Worm (Caenorhabditis elegans) whole organism, dauer: ENCODE data around the gene aly-1.

Source experiments
- unc-62 ChIP-seq: sonication (generic microtip); optimal IDR thresholded peaks from 2 replicates; lab custom pipeline; 2017; ENCODE audit warnings: missing biosample characterization, missing genetic modification reagents, missing genetic modification characterization

The aly-1 gene

DNA sequence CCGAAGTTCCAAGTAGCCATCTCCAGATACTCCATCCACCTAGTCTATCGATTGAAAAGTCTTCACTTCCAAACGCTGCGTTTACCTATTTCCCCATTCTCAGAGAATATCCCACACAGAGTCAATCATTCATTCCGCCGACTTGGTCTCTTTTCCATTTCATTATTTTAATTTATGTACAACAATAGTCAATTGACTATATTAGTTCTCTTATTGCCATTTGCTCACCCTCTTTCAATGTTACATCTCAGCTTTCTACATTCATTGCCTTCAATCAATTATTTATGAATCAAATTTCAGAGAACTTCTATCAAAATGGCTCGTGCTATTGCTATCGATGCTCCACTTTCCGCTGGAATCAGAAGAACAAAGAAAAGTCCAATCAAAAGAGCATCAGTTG is at the start of gene aly-1:
aly-1 (plus strand) TSS at position 301 of the 400 bp plus-strand sequence.
- no peak for TF ChIP-seq unc-62 (GFP tag; lab: Kevin White, UChicago)

DNA sequence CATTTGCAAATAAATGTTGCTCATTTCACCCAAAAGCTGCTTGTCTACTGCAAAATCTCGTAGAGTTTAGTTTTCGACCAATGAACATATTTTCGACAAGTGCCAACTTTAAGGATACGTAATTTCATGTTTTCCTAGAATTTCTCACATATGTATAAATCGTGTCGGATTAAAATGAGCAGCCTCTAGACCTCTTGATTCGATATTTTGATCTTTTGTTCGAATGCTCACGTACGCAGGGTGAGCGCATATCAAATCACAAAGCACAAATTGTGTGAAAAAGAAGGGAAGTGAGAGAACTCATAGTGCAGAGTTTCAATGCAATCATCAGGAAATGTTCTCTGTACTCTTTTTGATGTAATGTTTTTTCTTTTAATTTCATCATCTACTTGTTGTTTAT is 45.2 kb upstream of the aly-1 start:
- TF ChIP-seq unc-62 (GFP tag; lab: Kevin White, UChicago), result no peak

DNA sequence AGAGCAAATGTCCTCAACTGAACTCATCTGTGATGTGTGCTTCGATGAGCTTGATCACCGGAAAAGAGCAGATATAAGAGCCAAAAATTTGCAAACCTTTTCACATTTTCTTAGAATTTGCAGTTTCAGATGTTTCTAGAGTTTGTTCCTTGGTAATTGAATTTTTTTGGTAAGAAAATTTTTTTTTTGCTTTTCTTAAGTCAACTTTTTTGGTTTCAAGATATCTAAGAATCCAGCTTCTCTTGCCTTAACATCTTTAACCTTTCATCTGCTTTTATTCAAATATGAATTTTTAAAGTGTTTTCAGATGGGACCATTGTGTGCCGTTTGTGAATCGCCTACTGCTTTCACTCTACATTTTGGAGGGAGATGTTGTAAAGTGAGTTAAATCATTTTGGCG is 39.0 kb upstream of the aly-1 start, which contains the start of gene nhr-11:
nhr-11 (plus strand) TSS at position 301 of the 400 bp plus-strand sequence.
- TF ChIP-seq unc-62 (GFP tag; lab: Kevin White, UChicago), result no peak

DNA sequence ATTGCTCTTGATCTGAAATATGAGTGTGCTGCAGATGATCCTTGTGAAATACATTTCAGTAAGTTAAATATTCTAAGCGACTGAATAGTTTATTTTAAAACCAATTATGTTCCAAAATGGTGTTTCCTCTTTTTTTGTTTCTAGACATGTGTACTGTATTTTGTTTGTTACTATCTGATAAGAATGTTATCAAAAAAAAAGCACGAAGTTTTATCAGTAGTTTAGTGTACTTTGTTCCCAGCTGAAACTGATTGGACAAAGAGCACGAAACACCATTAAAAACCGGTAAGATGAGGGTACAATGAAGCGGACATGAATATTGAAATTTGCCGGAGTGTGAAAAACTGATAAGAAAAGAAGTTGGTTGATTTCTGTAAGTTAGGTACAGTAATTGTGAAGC is 38.5 kb upstream of the aly-1 start:
- TF ChIP-seq unc-62 (GFP tag; lab: Kevin White, UChicago), result no peak

DNA sequence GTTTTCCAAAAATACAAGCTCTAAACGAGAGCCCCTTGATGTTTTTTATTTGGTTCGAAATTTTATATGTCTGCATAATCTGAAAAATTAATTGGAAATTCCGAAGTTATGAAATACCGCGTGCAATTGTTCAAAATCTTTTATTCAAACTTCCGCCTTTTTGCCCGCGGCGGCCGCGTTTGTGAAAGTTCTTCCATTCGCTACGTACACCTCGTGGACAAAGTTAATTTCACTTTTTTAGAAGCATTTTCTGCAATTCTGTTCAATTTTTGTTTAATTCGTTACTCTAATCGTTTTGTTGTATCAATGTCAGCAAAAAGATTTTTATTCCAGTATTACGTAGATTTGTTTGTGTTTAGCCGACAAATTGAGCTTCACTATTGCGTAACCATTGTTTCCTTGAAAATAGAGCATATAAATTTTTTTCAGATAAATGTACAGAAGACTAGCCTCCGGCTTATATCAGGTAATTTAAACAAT is 34.4 kb upstream of the aly-1 start, which contains the start of gene mppb-1:
mppb-1 (plus strand) TSS at position 430 of the 480 bp plus-strand sequence.
- no peak for TF ChIP-seq unc-62 (GFP tag; lab: Kevin White, UChicago)

DNA sequence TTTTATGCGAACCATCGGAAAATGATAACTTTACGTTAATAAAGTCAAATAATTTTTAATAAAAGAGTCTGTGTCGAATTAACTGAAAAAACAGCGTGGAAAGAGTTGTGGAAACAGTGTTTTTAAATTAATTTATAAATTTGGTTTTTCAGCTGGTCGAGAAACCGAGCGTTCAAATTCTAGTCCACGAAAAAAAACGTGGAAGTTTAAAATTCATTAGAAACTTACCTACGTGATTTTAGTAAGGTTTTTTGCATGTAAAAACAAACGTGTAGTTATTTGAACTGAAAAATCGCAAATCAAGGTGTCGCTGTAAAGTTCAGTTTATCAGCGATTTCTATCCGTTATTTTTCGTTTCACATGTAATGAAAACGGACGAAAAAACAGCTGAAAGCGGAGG is 30.3 kb upstream of the aly-1 start, which contains the start of gene mans-4:
mans-4 (minus strand) TSS at position 101 of the 400 bp plus-strand sequence.
- no peak for TF ChIP-seq unc-62 (GFP tag; lab: Kevin White, UChicago)

DNA sequence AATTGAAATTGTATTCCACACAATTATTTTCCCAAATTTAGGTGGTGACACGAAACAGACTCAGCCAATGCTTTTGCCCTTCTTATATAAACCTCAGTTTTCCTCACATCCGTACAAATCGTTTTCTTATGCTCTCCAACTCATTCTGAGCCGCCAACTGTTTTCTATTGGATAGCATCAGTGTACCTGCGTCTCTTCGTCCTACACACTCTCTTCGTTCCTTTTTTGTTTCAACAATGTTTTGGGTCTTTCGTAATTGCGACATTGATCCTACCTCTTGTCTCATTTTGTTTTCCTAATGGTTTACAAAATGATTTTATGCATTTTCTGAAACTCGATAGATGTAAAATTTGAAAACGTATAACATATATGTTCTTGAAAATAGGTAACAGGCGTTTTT is 29.4 kb upstream of the aly-1 start:
- no peak for TF ChIP-seq unc-62 (GFP tag; lab: Kevin White, UChicago)

DNA sequence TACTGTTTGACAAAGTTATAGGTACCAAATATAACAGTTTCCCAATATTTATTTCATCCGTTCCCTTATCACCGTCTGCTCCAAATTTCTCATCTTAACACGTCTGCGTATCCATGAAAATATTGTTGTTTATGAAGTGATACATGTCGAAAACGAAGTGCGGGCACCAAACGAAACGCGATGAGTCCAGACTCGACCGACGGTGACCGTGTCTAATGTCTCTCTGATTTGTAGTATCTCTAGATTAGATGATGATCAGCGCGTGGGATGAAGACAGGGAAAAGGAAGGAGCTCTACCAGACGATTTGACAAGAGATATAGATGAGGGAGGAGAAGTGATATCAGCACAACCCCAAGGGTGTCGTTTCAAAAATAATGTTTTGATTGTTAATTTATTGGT is 28.5 kb upstream of the aly-1 start:
- no peak for TF ChIP-seq unc-62 (GFP tag; lab: Kevin White, UChicago)

DNA sequence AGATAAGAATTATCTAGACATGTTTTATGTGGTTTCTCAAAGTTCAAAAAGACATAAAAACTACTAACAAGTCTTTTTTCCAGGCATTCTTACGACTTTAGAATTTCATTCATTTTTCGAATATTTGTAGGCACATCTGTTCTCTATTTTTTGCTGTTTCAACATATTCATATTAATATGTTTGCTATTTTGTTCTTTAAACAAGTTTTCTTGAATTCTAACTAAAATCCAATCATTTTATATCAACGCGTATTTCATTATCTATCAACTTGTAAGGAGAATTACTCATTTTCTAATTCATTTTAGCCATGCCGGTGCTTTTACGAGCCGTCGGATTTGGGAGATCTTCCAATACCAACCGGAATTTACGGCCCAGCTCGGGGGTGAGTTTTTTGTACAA is 26.7 kb upstream of the aly-1 start, which contains the start of gene twk-8:
twk-8 (plus strand) TSS at position 301 of the 400 bp plus-strand sequence.
- no peak for TF ChIP-seq unc-62 (GFP tag; lab: Kevin White, UChicago)

DNA sequence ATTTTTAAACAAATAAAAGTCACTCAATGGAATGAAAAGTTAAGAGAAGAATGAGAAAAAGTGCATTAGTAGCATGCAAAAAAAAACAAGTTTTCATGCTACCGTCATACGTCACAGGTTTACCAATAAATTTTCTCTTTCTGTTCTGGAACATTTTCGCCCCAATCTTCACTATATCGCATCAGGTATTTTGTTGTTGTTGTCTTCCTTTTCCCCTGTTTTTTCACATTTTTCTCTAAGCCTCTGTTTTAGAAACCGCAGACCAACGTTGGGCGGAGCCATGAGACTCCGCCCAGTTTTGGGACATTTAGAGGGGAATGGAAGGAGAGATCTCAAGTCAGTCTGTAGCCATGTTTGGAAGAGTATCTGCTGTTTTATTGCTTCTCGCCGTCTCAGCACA is 20.4 kb upstream of the aly-1 start, which contains the start of gene msa-1:
msa-1 (plus strand) TSS at position 301 of the 400 bp plus-strand sequence.
- no peak for TF ChIP-seq unc-62 (GFP tag; lab: Kevin White, UChicago)

DNA sequence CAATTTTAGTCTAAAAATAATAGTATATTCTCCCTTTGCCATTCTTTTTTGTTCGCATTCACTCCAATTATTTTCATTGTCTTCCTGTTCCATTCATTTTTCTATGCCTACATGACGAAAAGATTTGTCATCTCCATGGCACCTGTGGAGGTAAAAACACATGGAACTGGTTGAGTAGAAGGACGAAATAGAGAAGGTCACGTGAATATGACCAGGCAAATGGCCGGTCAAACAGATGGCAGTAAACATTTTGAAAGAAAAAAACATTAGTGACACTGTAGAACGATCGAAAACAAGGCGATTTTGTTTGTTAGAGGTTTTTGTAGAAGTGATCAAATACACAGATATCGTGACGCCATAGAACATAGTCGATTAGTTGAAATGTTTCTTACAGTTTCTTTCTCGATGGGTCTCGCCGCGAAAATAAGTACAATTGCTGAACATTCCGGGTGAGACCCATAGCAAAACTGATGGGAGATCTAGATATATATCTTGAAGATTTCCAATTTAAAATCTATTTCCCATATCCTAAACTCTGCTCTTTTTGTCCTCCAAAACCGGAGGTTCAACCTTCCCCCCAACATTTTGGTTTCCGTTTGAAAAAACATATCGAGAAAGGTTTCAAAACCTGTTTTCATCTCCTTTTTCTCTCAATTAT is 18.1 kb upstream of the aly-1 start:
- no peak for TF ChIP-seq unc-62 (GFP tag; lab: Kevin White, UChicago)

DNA sequence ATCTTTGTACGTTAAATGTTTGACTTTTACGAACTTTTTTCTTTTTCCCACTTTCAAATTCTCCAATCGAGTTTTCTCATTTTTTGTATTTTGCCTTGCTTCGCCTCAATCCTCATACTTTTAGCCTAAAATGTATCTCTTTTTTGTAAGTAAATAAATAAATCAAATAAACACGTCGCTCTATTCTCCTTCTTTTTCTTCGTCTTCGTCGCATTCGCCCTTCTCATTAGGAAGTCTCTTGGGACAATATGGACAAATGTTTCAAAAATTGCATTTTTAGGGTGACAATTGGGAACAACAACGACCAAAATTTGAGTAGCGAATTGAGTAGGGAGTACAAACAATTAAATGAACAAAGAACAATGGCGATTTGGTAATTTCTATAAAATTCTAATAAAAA is 16.7 kb upstream of the aly-1 start:
- TF ChIP-seq unc-62 (GFP tag; lab: Kevin White, UChicago), result no peak

DNA sequence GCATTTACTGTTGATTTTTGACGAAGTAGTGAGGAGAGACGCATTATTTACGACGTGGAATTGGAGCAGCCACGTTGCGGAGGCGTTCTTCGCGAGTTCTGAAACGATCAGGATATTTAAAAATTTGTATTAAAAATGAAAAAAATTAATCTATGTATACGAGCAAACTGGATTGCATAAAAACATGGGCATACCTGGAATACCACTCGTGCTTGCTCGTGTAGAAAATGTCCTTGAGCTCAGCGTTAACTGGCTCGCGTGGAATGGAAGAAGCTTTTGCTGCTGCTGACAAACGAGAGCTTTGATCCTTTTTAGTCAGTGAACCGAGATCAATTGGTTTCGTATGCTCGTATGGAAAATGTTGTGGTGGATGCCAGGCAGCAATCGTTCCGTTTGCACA is 14.8 kb upstream of the aly-1 start, which contains the start of gene lpl-1:
lpl-1 (minus strand) TSS at position 101 of the 400 bp plus-strand sequence.
- no peak for TF ChIP-seq unc-62 (GFP tag; lab: Kevin White, UChicago)

DNA sequence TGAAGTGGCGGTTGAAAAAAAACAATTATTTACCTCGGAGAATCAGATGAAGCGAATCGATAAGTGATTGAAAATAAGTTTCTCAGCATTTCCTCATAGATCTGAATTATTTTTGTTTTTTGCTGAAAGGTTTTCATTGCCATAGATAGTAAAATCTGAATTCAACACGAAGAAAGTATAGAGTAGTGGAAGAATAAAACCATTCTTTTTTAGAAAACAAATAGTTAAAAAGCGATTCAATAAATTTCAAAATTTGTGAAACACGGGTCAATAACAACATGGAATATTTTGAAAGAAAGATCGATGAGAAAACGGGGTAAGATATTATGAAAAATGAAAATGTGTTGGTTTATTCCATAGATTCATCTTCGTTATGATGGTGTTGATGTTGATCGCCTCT is 14.4 kb upstream of the aly-1 start, which contains the start of gene mrpl-42:
mrpl-42 (minus strand) TSS at position 101 of the 400 bp plus-strand sequence.
- no peak for TF ChIP-seq unc-62 (GFP tag; lab: Kevin White, UChicago)

DNA sequence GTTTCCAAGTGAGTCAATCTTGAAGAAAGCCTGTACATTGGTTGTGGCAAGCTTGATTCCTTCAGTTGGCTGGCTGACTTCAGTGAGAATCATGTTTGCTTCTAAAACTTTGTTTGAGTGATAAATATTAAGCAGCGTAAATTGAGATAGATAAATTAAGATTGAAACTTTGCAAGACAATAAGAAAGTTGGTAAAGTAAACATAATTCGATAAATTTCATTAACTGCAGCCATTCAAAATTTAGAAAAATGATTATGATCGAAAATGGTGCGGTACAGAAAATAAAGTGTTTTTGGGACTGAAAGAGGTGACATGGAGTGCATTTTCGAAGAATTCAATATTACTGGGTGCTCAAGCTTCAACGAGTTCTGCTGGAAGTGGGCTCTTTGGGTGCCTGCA is 13.2 kb upstream of the aly-1 start, which contains the start of gene icln-1:
icln-1 (minus strand) TSS at position 101 of the 400 bp plus-strand sequence.
- TF ChIP-seq unc-62 (GFP tag; lab: Kevin White, UChicago), result no peak

DNA sequence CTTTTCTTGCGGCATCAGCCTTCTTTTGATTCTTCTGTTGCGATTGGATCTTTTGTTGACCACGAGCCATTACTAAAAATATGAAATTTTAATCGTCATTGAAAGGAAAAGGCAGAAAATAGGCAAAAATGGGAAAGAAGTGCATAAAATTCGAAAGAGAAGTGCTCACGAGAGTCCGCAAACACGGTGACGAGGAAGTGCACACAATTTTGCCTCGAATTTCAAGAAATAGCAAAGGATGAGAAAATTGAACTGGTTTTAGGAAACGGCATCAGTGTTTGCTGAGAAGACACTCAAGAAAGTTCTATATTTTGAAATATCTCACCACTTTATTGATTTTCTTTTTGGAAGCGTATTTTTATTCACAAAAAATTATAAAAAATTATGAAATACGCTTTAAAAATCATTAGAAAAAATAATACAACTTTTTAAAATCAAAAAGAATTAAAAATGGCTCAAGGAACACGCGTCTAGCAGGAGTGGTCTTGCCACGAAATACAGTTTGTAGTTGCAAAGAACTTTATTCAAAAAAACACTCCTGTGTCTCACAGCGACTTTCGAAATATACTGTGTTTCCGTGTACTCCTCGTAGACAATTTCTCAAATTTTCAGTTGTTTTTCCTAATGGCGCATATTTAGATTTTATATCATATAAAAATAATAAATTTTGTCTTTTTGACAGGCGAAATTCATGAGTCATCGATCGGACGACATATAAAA is 12.4 kb upstream of the aly-1 start, which contains the start of the genes znf-706 and cpna-3:
znf-706 (minus strand) TSS at position 72 of the 720 bp plus-strand sequence.
cpna-3 (plus strand) TSS at position 683 of the 720 bp plus-strand sequence.
- TF ChIP-seq unc-62 (GFP tag; lab: Kevin White, UChicago), result no peak
